Fruit fly (Drosophila melanogaster): ENCODE measurements around the gene CG4593.

dm6 chrX:7011063-7011743, 2.5 kb upstream of the CG4593 start, which contains the start of the genes cm, sloth1 and sloth2:
- TF ChIP-seq cyc (GFP tag; optimal IDR thresholded peaks at IDR 0.05) (peak; percentile 87), eg (GFP tag; IDR thresholded peaks at IDR 0.05) (peak; percentile 80), Ets96B (tag; optimal IDR thresholded peaks at IDR 0.05) (peak; percentile 72)

Measured in whole organism, prepupa.